Worm (Caenorhabditis elegans) whole organism, L4 larva: Measurements from ENCODE around the gene rrp-8.

Experiments
- D1046.2 ChIP-seq: fragments of 200-800 bp; sonication (Bioruptor generic); IDR thresholded peaks from 2 replicates; pipeline ENCODE4 v1.3.6; 2022; ENCODE audit warnings: missing genetic modification characterization, missing compliant biosample characterization
- F44E2.7 ChIP-seq: fragments of 200-800 bp; sonication (Bioruptor generic); IDR thresholded peaks from 2 replicates; pipeline ENCODE4 v2.1.2; 2022; ENCODE audit warnings: missing genetic modification characterization, missing compliant biosample characterization
- R02D3.7 ChIP-seq: fragments of 150-350 bp; sonication (generic microtip); optimal IDR thresholded peaks from 3 replicates; lab custom pipeline; 2014; ENCODE audit warnings: missing biosample characterization, missing genetic modification characterization
- T26A8.4 ChIP-seq: fragments of 200-800 bp; sonication (Bioruptor generic); IDR thresholded peaks from 2 replicates; pipeline ENCODE4 v1.3.6; 2022; ENCODE audit warnings: missing genetic modification characterization, missing compliant biosample characterization
- Y48G9A.11 ChIP-seq: fragments of 200-800 bp; sonication (Bioruptor generic); IDR thresholded peaks from 2 replicates; pipeline ENCODE4 v1.3.6; 2022; ENCODE audit warnings: missing genetic modification reagents, missing genetic modification characterization, missing compliant biosample characterization
- Y5F2A.4 ChIP-seq: fragments of 200-800 bp; sonication (Bioruptor generic); optimal IDR thresholded peaks from 2 replicates; lab custom pipeline; 2018; ENCODE audit warnings: mild to moderate bottlenecking, missing genetic modification characterization, missing compliant biosample characterization
- Y75B8A.6 ChIP-seq: fragments of 200-800 bp; sonication (Bioruptor generic); IDR thresholded peaks from 2 replicates; pipeline ENCODE4 v1.3.6; 2022; ENCODE audit warnings: missing genetic modification reagents, missing genetic modification characterization, missing compliant biosample characterization
- ZK546.5 ChIP-seq, 2 experiments: sonication (generic microtip); optimal IDR thresholded peaks; 2 replicates each; lab custom pipeline; 2017; ENCODE audit warnings: missing biosample characterization in 2 of 2, missing genetic modification characterization in 2 of 2
- aly-2 ChIP-seq: sonication (generic microtip); optimal IDR thresholded peaks from 2 replicates; lab custom pipeline; 2018; ENCODE audit warnings: missing biosample characterization, missing genetic modification characterization
- ama-1 ChIP-seq: fragments of 150-350 bp; optimal IDR thresholded peaks from 2 replicates; lab custom pipeline; 2014; ENCODE audit warnings: inconsistent platforms, mixed read lengths
- arid-1 ChIP-seq: fragments of 200-800 bp; sonication (Bioruptor generic); conservative IDR thresholded peaks from 2 replicates; pipeline ENCODE4 v1.3.6; 2022; ENCODE audit warnings: missing genetic modification reagents, missing genetic modification characterization, missing compliant biosample characterization
- ceh-32 ChIP-seq: sonication (generic microtip); optimal IDR thresholded peaks from 2 replicates; lab custom pipeline; 2016; ENCODE audit warnings: mild to moderate bottlenecking, missing genetic modification characterization, missing compliant biosample characterization; ENCODE audit not compliant: poor library complexity
- ceh-44 ChIP-seq: fragments of 200-800 bp; sonication (Bioruptor generic); IDR thresholded peaks from 2 replicates; pipeline ENCODE4 v1.3.6; 2022; ENCODE audit warnings: missing genetic modification reagents, missing genetic modification characterization, missing compliant biosample characterization
- ceh-62 ChIP-seq: sonication (generic microtip); optimal IDR thresholded peaks from 2 replicates; lab custom pipeline; 2017; ENCODE audit warnings: missing biosample characterization, missing genetic modification characterization
- ceh-82 ChIP-seq: sonication (generic microtip); optimal IDR thresholded peaks from 2 replicates; lab custom pipeline; 2017; ENCODE audit warnings: missing biosample characterization, missing genetic modification characterization
- daf-16 ChIP-seq, 3 experiments: sonication (generic microtip); optimal IDR thresholded peaks; 2 replicates each; lab custom pipeline; 2016 to 2017; ENCODE audit warnings: missing genetic modification characterization in 3 of 3, missing genetic modification reagents in 3 of 3, mild to moderate bottlenecking in 2 of 3, missing compliant biosample characterization in 2 of 3, missing biosample characterization in 1 of 3, moderate library complexity in 1 of 3
- daf-8 ChIP-seq: fragments of 200-800 bp; sonication (Bioruptor generic); IDR thresholded peaks from 2 replicates; pipeline ENCODE4 v1.3.6; 2022; ENCODE audit warnings: missing genetic modification characterization, missing compliant biosample characterization
- dmd-6 ChIP-seq: fragments of 200-800 bp; sonication (Bioruptor generic); IDR thresholded peaks from 2 replicates; pipeline ENCODE4 v1.3.6; 2022; ENCODE audit warnings: missing genetic modification reagents, missing genetic modification characterization, missing compliant biosample characterization
- dmd-8 ChIP-seq: fragments of 200-800 bp; sonication (Bioruptor generic); IDR thresholded peaks from 2 replicates; pipeline ENCODE4 v1.3.6; 2022; ENCODE audit warnings: missing genetic modification characterization, missing compliant biosample characterization
- dpl-1 ChIP-seq: fragments of 150-350 bp; optimal IDR thresholded peaks from 2 replicates; lab custom pipeline; 2014; ENCODE audit warnings: missing biosample characterization, missing genetic modification reagents, missing genetic modification characterization
- dve-1 ChIP-seq: sonication (generic microtip); optimal IDR thresholded peaks from 2 replicates; lab custom pipeline; 2017; ENCODE audit warnings: antibody characterized with exemption, mild to moderate bottlenecking, missing genetic modification characterization, missing compliant biosample characterization; ENCODE audit not compliant: insufficient read depth
- egl-27 ChIP-seq: sonication (generic microtip); optimal IDR thresholded peaks from 3 replicates; lab custom pipeline; 2017; ENCODE audit warnings: missing biosample characterization, missing genetic modification reagents, missing genetic modification characterization
- egl-43 ChIP-seq: fragments of 200-800 bp; sonication (Bioruptor generic); IDR thresholded peaks from 2 replicates; pipeline ENCODE4 v1.3.6; 2022; ENCODE audit warnings: missing genetic modification reagents, missing genetic modification characterization, missing compliant biosample characterization
- fos-1 ChIP-seq: fragments of 150-350 bp; optimal IDR thresholded peaks from 2 replicates; lab custom pipeline; 2014; ENCODE audit warnings: missing biosample characterization, missing genetic modification characterization
- hlh-11 ChIP-seq: fragments of 200-800 bp; sonication (Bioruptor generic); optimal IDR thresholded peaks from 2 replicates; lab custom pipeline; 2018; ENCODE audit warnings: mild to moderate bottlenecking, missing genetic modification characterization, missing compliant biosample characterization
- lim-7 ChIP-seq: fragments of 200-800 bp; sonication (Bioruptor generic); IDR thresholded peaks from 2 replicates; pipeline ENCODE4 v1.3.6; 2022; ENCODE audit warnings: missing genetic modification characterization, missing compliant biosample characterization
- lin-1 ChIP-seq: fragments of 200-800 bp; sonication (Bioruptor generic); IDR thresholded peaks from 2 replicates; pipeline ENCODE4 v1.3.6; 2022; ENCODE audit warnings: missing genetic modification reagents, missing genetic modification characterization, missing compliant biosample characterization
- lin-13 ChIP-seq: fragments of 150-350 bp; optimal IDR thresholded peaks from 2 replicates; lab custom pipeline; 2014; ENCODE audit warnings: missing biosample characterization, missing genetic modification reagents, missing genetic modification characterization
- lin-29 ChIP-seq: fragments of 200-800 bp; sonication (Bioruptor generic); IDR thresholded peaks from 2 replicates; pipeline ENCODE4 v1.3.6; 2022; ENCODE audit warnings: missing genetic modification reagents, missing genetic modification characterization, missing compliant biosample characterization
- lin-38 ChIP-seq: fragments of 200-800 bp; sonication (Bioruptor generic); IDR thresholded peaks from 2 replicates; pipeline ENCODE4 v1.3.6; 2022; ENCODE audit warnings: missing genetic modification reagents, missing genetic modification characterization, missing compliant biosample characterization
- lin-39 ChIP-seq: fragments of 150-350 bp; optimal IDR thresholded peaks from 2 replicates; lab custom pipeline; 2014; ENCODE audit warnings: missing biosample characterization, missing genetic modification reagents, missing genetic modification characterization
- lsy-2 ChIP-seq, 2 experiments: fragments of 150-350 bp in 1 of 2; sonication (generic microtip) in 1 of 2; optimal IDR thresholded peaks; 2 replicates each; lab custom pipeline; 2014 to 2017; ENCODE audit warnings: missing biosample characterization in 2 of 2, missing genetic modification characterization in 2 of 2
- madf-9 ChIP-seq: fragments of 200-800 bp; sonication (Bioruptor generic); conservative IDR thresholded peaks from 2 replicates; pipeline ENCODE4 v1.3.6; 2022; ENCODE audit warnings: missing genetic modification reagents, missing genetic modification characterization, missing compliant biosample characterization
- mdl-1 ChIP-seq, 2 experiments: fragments of 150-350 bp in 1 of 2; sonication (generic microtip) in 1 of 2; optimal IDR thresholded peaks; 2 replicates each; lab custom pipeline; 2014 to 2017; ENCODE audit warnings: missing biosample characterization in 2 of 2, missing genetic modification characterization in 2 of 2
- mep-1 ChIP-seq: fragments of 150-350 bp; sonication (generic microtip); optimal IDR thresholded peaks from 3 replicates; lab custom pipeline; 2014; ENCODE audit warnings: missing biosample characterization, missing genetic modification characterization
- mxl-2 ChIP-seq: fragments of 200-800 bp; sonication (Bioruptor generic); conservative IDR thresholded peaks from 2 replicates; pipeline ENCODE4 v1.3.6; 2022; ENCODE audit warnings: missing genetic modification reagents, missing genetic modification characterization, missing compliant biosample characterization
- nhr-102 ChIP-seq: sonication (generic microtip); optimal IDR thresholded peaks from 2 replicates; lab custom pipeline; 2016; ENCODE audit warnings: mild to moderate bottlenecking, missing genetic modification characterization, moderate library complexity, missing compliant biosample characterization
- nhr-11 ChIP-seq: fragments of 150-350 bp; optimal IDR thresholded peaks from 2 replicates; lab custom pipeline; 2014; ENCODE audit warnings: missing biosample characterization, missing genetic modification characterization
- nhr-111 ChIP-seq: fragments of 200-800 bp; sonication (Bioruptor generic); optimal IDR thresholded peaks from 2 replicates; lab custom pipeline; 2018; ENCODE audit warnings: mild to moderate bottlenecking, missing genetic modification characterization, missing compliant biosample characterization
- nhr-48 ChIP-seq: sonication (generic microtip); optimal IDR thresholded peaks from 2 replicates; lab custom pipeline; 2016; ENCODE audit warnings: mild to moderate bottlenecking, missing genetic modification characterization, missing compliant biosample characterization
- php-3 ChIP-seq: fragments of 200-800 bp; sonication (Bioruptor generic); IDR thresholded peaks from 2 replicates; pipeline ENCODE4 v1.3.6; 2022; ENCODE audit warnings: missing genetic modification reagents, missing genetic modification characterization, missing compliant biosample characterization
- pqm-1 ChIP-seq: sonication (generic microtip); optimal IDR thresholded peaks from 2 replicates; lab custom pipeline; 2017; ENCODE audit warnings: missing biosample characterization, missing genetic modification characterization
- skn-1 ChIP-seq: fragments of 150-350 bp; optimal IDR thresholded peaks from 2 replicates; lab custom pipeline; 2014; ENCODE audit warnings: missing biosample characterization, missing genetic modification characterization
- spr-1 ChIP-seq: sonication (generic microtip); optimal IDR thresholded peaks from 2 replicates; lab custom pipeline; 2016; ENCODE audit warnings: mild to moderate bottlenecking, missing genetic modification characterization, missing compliant biosample characterization
- tag-97 ChIP-seq: fragments of 200-800 bp; sonication (Bioruptor generic); IDR thresholded peaks from 2 replicates; pipeline ENCODE4 v1.3.6; 2022; ENCODE audit warnings: missing genetic modification characterization, missing compliant biosample characterization
- tra-1 ChIP-seq: fragments of 200-800 bp; sonication (Bioruptor generic); IDR thresholded peaks from 2 replicates; pipeline ENCODE4 v1.3.6; 2022; ENCODE audit warnings: missing genetic modification reagents, missing genetic modification characterization, missing compliant biosample characterization
- unc-62 ChIP-seq, 3 experiments: fragments of 150-350 bp in 1 of 3; sonication (generic microtip); optimal IDR thresholded peaks in 2 of 3; peaks in 1 of 3; 1 replicate in 1 of 3; 2 replicates in 2 of 3; lab custom pipeline; 2014 to 2017; ENCODE audit warnings: missing biosample characterization in 3 of 3, missing genetic modification characterization in 3 of 3, missing genetic modification reagents in 3 of 3, missing genotype in 1 of 3
- zag-1 ChIP-seq: fragments of 150-350 bp; optimal IDR thresholded peaks from 2 replicates; lab custom pipeline; 2014; ENCODE audit warnings: missing biosample characterization, missing genetic modification characterization
- zfp-3 ChIP-seq: fragments of 200-800 bp; sonication (Bioruptor generic); conservative IDR thresholded peaks from 2 replicates; pipeline ENCODE4 v1.3.6; 2022; ENCODE audit warnings: missing genetic modification reagents, missing genetic modification characterization, missing compliant biosample characterization
- ztf-7 ChIP-seq: fragments of 150-350 bp; optimal IDR thresholded peaks from 2 replicates; lab custom pipeline; 2014; ENCODE audit warnings: missing biosample characterization, missing genetic modification characterization

The rrp-8 gene

DNA sequence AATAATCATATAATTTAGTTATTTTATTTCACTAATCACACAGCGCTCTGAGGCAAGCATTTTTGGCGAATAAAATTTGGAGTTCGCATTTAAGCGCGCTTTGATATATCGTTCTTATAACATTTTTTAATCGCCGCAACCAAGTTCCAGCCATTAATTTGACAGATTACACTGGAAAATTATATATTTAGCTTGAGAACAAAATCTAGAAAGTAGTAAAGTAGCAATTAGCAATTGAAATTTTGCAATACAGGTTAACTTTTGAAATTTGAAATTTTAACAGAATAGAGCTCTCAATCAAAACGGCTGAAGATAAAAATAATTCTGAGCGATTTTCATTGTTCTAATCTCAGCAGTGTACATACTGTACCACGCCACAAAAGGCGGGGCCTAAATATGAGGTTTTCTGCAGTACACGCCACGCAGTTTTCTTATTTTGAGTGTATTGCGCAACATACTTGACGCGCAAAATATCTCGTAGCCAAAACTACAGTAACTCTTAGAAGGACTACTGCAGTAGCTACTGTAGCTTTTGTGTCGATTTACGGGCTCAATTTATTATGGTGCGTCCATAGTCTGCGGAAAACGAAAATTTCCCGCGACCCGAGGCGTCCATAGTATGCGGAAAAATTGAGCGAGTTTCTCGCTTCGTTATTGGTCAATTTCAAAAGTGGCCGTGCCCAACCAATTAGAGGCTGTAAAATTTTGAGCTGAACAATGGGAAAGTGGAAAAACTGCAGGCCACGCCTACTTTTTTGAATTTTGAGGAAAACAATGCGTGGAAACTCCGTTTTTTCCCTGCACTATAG is 31.0 kb downstream of the rrp-8 start (continued):
- peak; percentile 76 for TF ChIP-seq Y48G9A.11 (GFP tag; lab: Robert Waterston, UW)
- no peak for TF ChIP-seq daf-8
- TF ChIP-seq ceh-32 (tag; lab: Kevin White, UChicago), result no peak
- peak; percentile 11 for TF ChIP-seq mep-1
- 0 out of 2 replicates have a peak, but pooled peaks have one; percentile 4 for TF ChIP-seq arid-1 (GFP tag; lab: Robert Waterston, UW)
- TF ChIP-seq tag-97 (GFP tag; lab: Robert Waterston, UW), result no peak
- TF ChIP-seq lin-1 (GFP tag; lab: Robert Waterston, UW), result no peak
- TF ChIP-seq ceh-62, result no peak
- TF ChIP-seq tra-1, result no peak
- TF ChIP-seq T26A8.4 (GFP tag; lab: Robert Waterston, UW), result 0 out of 2 replicates have a peak, but pooled peaks have one; percentile 13
- TF ChIP-seq R02D3.7 (tag; lab: Kevin White, UChicago), result no peak
- TF ChIP-seq zfp-3, result 0 out of 2 replicates have a peak, but pooled peaks have one; percentile 15
- TF ChIP-seq dmd-8 (GFP tag; lab: Robert Waterston, UW), result no peak
- TF ChIP-seq lin-13 (GFP tag; lab: Kevin White, UChicago), result no peak
- no peak for TF ChIP-seq egl-43 (GFP tag; lab: Robert Waterston, UW)
- no peak for TF ChIP-seq egl-27 (tag; lab: Kevin White, UChicago)
- no peak for TF ChIP-seq lin-39 (tag; lab: Kevin White, UChicago)
- TF ChIP-seq nhr-111, result no peak
- no peak for TF ChIP-seq Y5F2A.4 (GFP tag; lab: Kevin White, UChicago)
- TF ChIP-seq F44E2.7 (GFP tag; lab: Robert Waterston, UW), result no peak
- no peak for TF ChIP-seq spr-1 (tag; lab: Kevin White, UChicago)
- TF ChIP-seq lsy-2 (tag; optimal IDR thresholded peaks at IDR 0.05; lab: Kevin White, UChicago), result peak in 1 of 2 experiments; percentile 10
- TF ChIP-seq unc-62 (GFP tag; optimal IDR thresholded peaks at IDR 0.05 in 1 of 2; lab: Kevin White, UChicago), result no peak
- no peak for TF ChIP-seq unc-62 (tag; optimal IDR thresholded peaks at IDR 0.05; lab: Kevin White, UChicago)
- TF ChIP-seq D1046.2 (GFP tag; lab: Robert Waterston, UW), result no peak
- TF ChIP-seq aly-2, result no peak
- TF ChIP-seq Y75B8A.6 (GFP tag; lab: Robert Waterston, UW), result 0 out of 2 replicates have a peak, but pooled peaks have one; percentile 20
- TF ChIP-seq php-3 (GFP tag; lab: Robert Waterston, UW), result no peak
- peak; percentile 62 for TF ChIP-seq lin-38 (GFP tag; lab: Robert Waterston, UW)
- TF ChIP-seq lim-7 (GFP tag; lab: Robert Waterston, UW), result no peak
- no peak for TF ChIP-seq hlh-11 (tag; lab: Kevin White, UChicago)
- TF ChIP-seq nhr-102 (tag; lab: Kevin White, UChicago), result no peak
- no peak for TF ChIP-seq skn-1 (tag; lab: Kevin White, UChicago)
- no peak for TF ChIP-seq ceh-82 (tag; lab: Kevin White, UChicago)

DNA sequence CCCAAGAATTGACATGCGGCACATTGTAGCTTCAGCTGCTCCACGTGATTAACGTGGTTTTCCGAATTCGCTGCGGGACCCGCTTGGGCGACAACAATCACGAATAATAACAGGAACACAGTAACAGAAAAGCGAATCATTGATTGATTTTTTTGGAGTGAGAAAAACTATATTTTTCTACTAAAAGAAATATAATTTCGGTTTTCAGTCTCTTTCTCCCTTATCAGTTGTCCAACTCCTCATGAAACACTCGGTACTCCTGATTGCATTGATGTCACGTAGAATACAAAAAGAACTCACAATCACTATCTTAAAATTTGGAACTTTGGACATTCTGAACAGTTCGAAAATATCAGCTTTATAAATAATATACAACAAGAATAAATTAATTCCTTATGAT is 32.5 kb downstream of the rrp-8 start, which contains the start of gene Y66H1A.5:
Gene Y66H1A.5 (minus strand): TSS at position 265 of the 400 bp plus-strand sequence.
- TF ChIP-seq madf-9 (GFP tag; lab: Robert Waterston, UW), result no peak
- TF ChIP-seq lin-29 (GFP tag; lab: Robert Waterston, UW), result no peak
- no peak for TF ChIP-seq nhr-111
- TF ChIP-seq fos-1 (tag; lab: Kevin White, UChicago), result no peak
- TF ChIP-seq nhr-48 (tag; lab: Kevin White, UChicago), result no peak
- no peak for TF ChIP-seq mdl-1 (tag; optimal IDR thresholded peaks at IDR 0.05; lab: Kevin White, UChicago)
- TF ChIP-seq daf-16 (GFP tag; optimal IDR thresholded peaks at IDR 0.05; lab: Kevin White, UChicago), result no peak
- peak; percentile 46 for TF ChIP-seq daf-16 (tag; optimal IDR thresholded peaks at IDR 0.05; lab: Kevin White, UChicago)
- no peak for TF ChIP-seq mxl-2 (GFP tag; lab: Robert Waterston, UW)
- TF ChIP-seq ceh-44 (GFP tag; lab: Robert Waterston, UW), result no peak
- TF ChIP-seq zag-1 (tag; lab: Kevin White, UChicago), result no peak
- peak; percentile 74 for TF ChIP-seq pqm-1 (tag; lab: Kevin White, UChicago)
- TF ChIP-seq nhr-11, result no peak
- no peak for TF ChIP-seq nhr-102 (tag; lab: Kevin White, UChicago)
- no peak for TF ChIP-seq arid-1 (GFP tag; lab: Robert Waterston, UW)
- TF ChIP-seq dpl-1 (GFP tag; lab: Kevin White, UChicago), result no peak
- no peak for TF ChIP-seq ztf-7 (tag; lab: Kevin White, UChicago)
- peak; percentile 66 for TF ChIP-seq dve-1 (tag; lab: Kevin White, UChicago)
- TF ChIP-seq ama-1 (lab: Kevin White, UChicago), result no peak
- peak; percentile 31; the same call in 1 of the 2 replicates for TF ChIP-seq dmd-6 (GFP tag; lab: Robert Waterston, UW)
- TF ChIP-seq ZK546.5 (tag; optimal IDR thresholded peaks at IDR 0.05; lab: Kevin White, UChicago), result no peak
